Worm (Caenorhabditis elegans): ENCODE data around the gene ufbp-1.

The ufbp-1 gene

DNA sequence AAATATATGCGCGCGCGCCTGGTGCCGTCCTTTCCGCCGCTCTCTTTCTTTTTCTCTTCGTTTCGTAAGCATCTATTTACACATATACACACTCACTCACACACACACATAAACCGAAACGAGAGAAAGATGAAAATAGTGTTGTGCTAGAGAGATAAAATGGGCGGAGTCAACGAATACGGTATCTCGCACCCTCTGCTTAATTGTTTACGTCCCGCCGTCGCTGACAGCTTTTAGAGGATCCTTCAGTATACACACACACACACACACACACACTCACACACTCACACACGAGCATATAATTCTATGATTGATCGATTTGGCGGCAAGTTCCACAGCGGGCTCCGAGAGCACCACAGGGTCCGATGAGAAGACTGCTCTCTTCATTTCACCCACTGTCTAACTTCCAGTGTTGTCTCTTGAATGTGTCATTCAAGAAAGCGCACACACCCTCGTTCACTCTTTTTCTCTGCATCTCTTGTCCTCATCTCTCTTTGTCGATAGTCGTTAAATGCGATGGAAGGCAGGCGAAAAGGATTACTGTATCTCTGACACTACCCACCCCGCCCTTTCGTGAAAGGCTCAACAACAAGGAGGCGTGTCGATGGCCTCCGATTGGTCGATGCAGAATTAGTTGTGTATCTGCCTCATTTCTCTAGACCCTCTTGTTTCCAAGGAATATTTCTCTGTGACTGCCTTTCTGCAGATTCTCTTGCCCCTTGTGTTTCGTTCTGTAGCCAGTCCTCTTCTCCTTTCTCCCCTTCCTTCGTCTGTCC, 26.0 kb downstream of the ufbp-1 start (continued):
- TF ChIP-seq nfya-1 (tag; optimal IDR thresholded peaks at IDR 0.05; ENCODE audit: borderline replicate concordance, insufficient read depth), result no peak
- TF ChIP-seq nhr-179 (tag; optimal IDR thresholded peaks at IDR 0.05), result no peak
- no peak for TF ChIP-seq lsl-1 (GFP tag; optimal IDR thresholded peaks at IDR 0.05)
- TF ChIP-seq xnd-1 (tag; optimal IDR thresholded peaks at IDR 0.05), result no peak
- TF ChIP-seq madf-10 (tag; optimal IDR thresholded peaks at IDR 0.05), result peak; percentile 75
- no peak for TF ChIP-seq Y95B8A.8 (GFP tag; IDR thresholded peaks at IDR 0.05)
- TF ChIP-seq F39B2.1 (GFP tag; IDR thresholded peaks at IDR 0.05), result no peak
- no peak for TF ChIP-seq him-1 (tag; optimal IDR thresholded peaks at IDR 0.05)
- TF ChIP-seq snpc-1.3 (tag; optimal IDR thresholded peaks at IDR 0.05; ENCODE audit: insufficient read depth), result no peak
- TF ChIP-seq lir-1 (GFP tag; conservative IDR thresholded peaks at IDR 0.05), result peak; percentile 66
- TF ChIP-seq Y56A3A.18 (GFP tag; IDR thresholded peaks at IDR 0.05), result peak; percentile 73; the same call in 1 of the 2 replicates

ce11 chrIII:8416871-8417191, 26.6 kb downstream of the ufbp-1 start:
- TF ChIP-seq him-1 (tag; optimal IDR thresholded peaks at IDR 0.05) (no peak), lsl-1 (GFP tag; optimal IDR thresholded peaks at IDR 0.05) (no peak), ztf-3 (GFP tag; optimal IDR thresholded peaks at IDR 0.05) (no peak), rpc-1 (optimal IDR thresholded peaks at IDR 0.05) (no peak), rpc-1 (tag; optimal IDR thresholded peaks at IDR 0.05) (no peak), ceh-79 (tag; optimal IDR thresholded peaks at IDR 0.05) (no peak), snpc-1.1 (tag; optimal IDR thresholded peaks at IDR 0.05; ENCODE audit: insufficient read depth) (no peak), nhr-120 (GFP tag; IDR thresholded peaks at IDR 0.05) (no peak), T26A5.8 (tag; optimal IDR thresholded peaks at IDR 0.05) (no peak), madf-10 (tag; optimal IDR thresholded peaks at IDR 0.05) (no peak), efl-1 (GFP tag; optimal IDR thresholded peaks at IDR 0.05) (no peak), Y53F4B.3 (GFP tag; IDR thresholded peaks at IDR 0.05) (no peak)

- TF ChIP-seq nhr-120 (GFP tag; IDR thresholded peaks at IDR 0.05) (no peak), repo-1 (tag; optimal IDR thresholded peaks at IDR 0.05) (no peak), cebp-1 (GFP tag; IDR thresholded peaks at IDR 0.05) (no peak), cebp-1 (tag; optimal IDR thresholded peaks at IDR 0.05) (no peak), attf-6 (GFP tag; IDR thresholded peaks at IDR 0.05) (no peak), hrde-1 (tag; optimal IDR thresholded peaks at IDR 0.05; ENCODE audit: borderline replicate concordance) (no peak), F10E7.11 (tag; optimal IDR thresholded peaks at IDR 0.05) (no peak), nfya-1 (tag; optimal IDR thresholded peaks at IDR 0.05; ENCODE audit: borderline replicate concordance, insufficient read depth) (no peak), F57C9.4 (tag; optimal IDR thresholded peaks at IDR 0.05) (no peak)
These were observed 29.9 kb downstream of the ufbp-1 start for ce11 chrIII:8413501-8413900.

DNA sequence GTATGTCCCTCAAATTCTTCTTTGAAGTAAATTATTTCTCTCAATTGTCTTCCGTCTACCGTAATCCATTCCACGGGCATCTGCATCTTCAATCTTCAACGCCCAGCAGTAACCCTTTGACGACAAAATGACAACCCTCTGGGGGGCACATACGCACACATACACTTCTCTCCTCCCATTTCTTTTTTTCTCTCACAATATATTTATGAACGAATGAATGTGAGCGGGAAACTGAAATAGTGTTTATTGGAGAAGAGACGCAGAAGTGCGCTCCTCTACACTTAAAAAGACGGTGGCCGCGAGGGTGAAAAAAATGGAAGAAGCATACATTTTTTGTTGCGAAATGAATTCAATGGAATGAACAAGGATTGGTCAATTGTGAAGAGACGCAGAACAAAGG, 31.4 kb downstream of the ufbp-1 start:
- TF ChIP-seq hmg-1.2 (GFP tag; IDR thresholded peaks at IDR 0.05) (peak; percentile 78), attf-5 (GFP tag; optimal IDR thresholded peaks at IDR 0.05) (peak; percentile 88), attf-3 (GFP tag; conservative IDR thresholded peaks at IDR 0.05) (no peak), B0019.2 (GFP tag; conservative IDR thresholded peaks at IDR 0.05) (no peak), B0035.1 (tag; optimal IDR thresholded peaks at IDR 0.05) (no peak), egrh-3 (GFP tag; IDR thresholded peaks at IDR 0.05) (peak; percentile 23; the same call in 1 of the 2 replicates), K11D2.4 (GFP tag; IDR thresholded peaks at IDR 0.05) (0 out of 2 replicates have a peak, but pooled peaks have one; percentile 25), nhr-80 (tag; optimal IDR thresholded peaks at IDR 0.05) (peak; percentile 96), nhr-27 (tag; optimal IDR thresholded peaks at IDR 0.05) (no peak), tbp1 (GFP tag; optimal IDR thresholded peaks at IDR 0.05) (peak; percentile 37), ztf-18 (tag; optimal IDR thresholded peaks at IDR 0.05) (peak; percentile 62), madf-10 (tag; optimal IDR thresholded peaks at IDR 0.05) (peak; percentile 3), sptf-2 (GFP tag; optimal IDR thresholded peaks at IDR 0.05) (no peak), B0336.3 (GFP tag; IDR thresholded peaks at IDR 0.05) (peak; percentile 47; the same call in 1 of the 2 replicates), him-1 (tag; optimal IDR thresholded peaks at IDR 0.05) (peak; percentile 6), dox-1 (GFP tag; IDR thresholded peaks at IDR 0.05) (peak; percentile 80; the same call in 1 of the 2 replicates), nfyb-1 (GFP tag; IDR thresholded peaks at IDR 0.05) (0 out of 2 replicates have a peak, but pooled peaks have one; percentile 43), Y56A3A.18 (GFP tag; IDR thresholded peaks at IDR 0.05) (0 out of 2 replicates have a peak, but pooled peaks have one; percentile 48), snpc-1.3 (tag; optimal IDR thresholded peaks at IDR 0.05; ENCODE audit: insufficient read depth) (peak; percentile 11), fkh-3 (tag; optimal IDR thresholded peaks at IDR 0.05) (no peak)
